1 fruit fly cellular context compared by ENCODE assay signal in the genomic region with DNA sequence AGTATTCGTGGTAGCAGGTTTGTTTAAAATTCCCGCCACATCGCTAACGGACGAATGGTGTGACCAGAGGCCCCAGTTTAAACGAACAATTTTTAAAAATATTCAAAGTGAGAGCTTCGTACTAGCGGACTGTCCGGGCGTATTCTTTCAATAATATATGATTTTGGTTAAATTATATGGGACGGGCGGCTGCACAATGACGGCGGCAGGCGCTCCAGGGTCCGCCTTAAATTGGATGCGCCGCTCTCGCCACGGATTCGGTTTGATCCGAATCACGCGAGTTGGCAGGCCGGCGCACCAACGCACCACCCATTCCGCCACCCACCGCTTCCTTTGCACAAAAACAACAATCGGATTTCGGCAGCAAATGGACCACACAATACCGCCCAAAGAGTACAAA.
TF ChIP-seq lines count a peak whose summit lies in the region.

A gene (plus strand): TSS at position 111 of the 400 bp plus-strand sequence.

TF ChIP-seq in whole organism, embryonic, 481 proteins besides CTCF, POLR2A, EP300 and RAD21 (continued from another document and continues in another):
- peak; percentile 22 for TF ChIP-seq CG7928 (GFP tag; optimal IDR thresholded peaks at IDR 0.05; lab: Kevin White, UChicago)
- no peak for TF ChIP-seq esg (GFP tag; conservative IDR thresholded peaks at IDR 0.05; lab: Robert Waterston, UW)
- peak; percentile 38; the same call in 2 of the 3 replicates for TF ChIP-seq ci (GFP tag; IDR thresholded peaks at IDR 0.05; lab: Robert Waterston, UW)
- no peak for TF ChIP-seq Jarid2 (GFP tag; optimal IDR thresholded peaks at IDR 0.05; lab: Kevin White, UChicago)
- TF ChIP-seq Ada2b (GFP tag; IDR thresholded peaks at IDR 0.05; lab: Robert Waterston, UW) = no peak
- no peak for TF ChIP-seq gsb (GFP tag; IDR thresholded peaks at IDR 0.05; lab: Robert Waterston, UW)
- no peak for TF ChIP-seq CG12071 (GFP tag; optimal IDR thresholded peaks at IDR 0.05; lab: Kevin White, UChicago)
- no peak for TF ChIP-seq ro (GFP tag; IDR thresholded peaks at IDR 0.05; lab: Robert Waterston, UW)
- no peak for TF ChIP-seq CG17328 (GFP tag; IDR thresholded peaks at IDR 0.05; lab: Robert Waterston, UW)
- TF ChIP-seq pb (GFP tag; optimal IDR thresholded peaks at IDR 0.05; lab: Kevin White, UChicago) = no peak
- TF ChIP-seq CG8388 (GFP tag; optimal IDR thresholded peaks at IDR 0.05; lab: Kevin White, UChicago) = no peak
- TF ChIP-seq CG3407 (GFP tag; optimal IDR thresholded peaks at IDR 0.05; lab: Kevin White, UChicago) = no peak
- no peak for TF ChIP-seq CG6765 (GFP tag; optimal IDR thresholded peaks at IDR 0.05; lab: Kevin White, UChicago)
- no peak for TF ChIP-seq Dek (tag; optimal IDR thresholded peaks at IDR 0.05; lab: Kevin White, UChicago)
- TF ChIP-seq Sry-δ (GFP tag; optimal IDR thresholded peaks at IDR 0.05; lab: Kevin White, UChicago) = peak; percentile 58
- TF ChIP-seq Deaf1 (tag; optimal IDR thresholded peaks at IDR 0.05; lab: Kevin White, UChicago) = no peak
- 0 out of 2 replicates have a peak, but pooled peaks have one; percentile 31 for TF ChIP-seq Dref (GFP tag; IDR thresholded peaks at IDR 0.05; lab: Robert Waterston, UW)
- TF ChIP-seq Meics (GFP tag; optimal IDR thresholded peaks at IDR 0.05; lab: Kevin White, UChicago) = no peak
- no peak for TF ChIP-seq tap (tag; optimal IDR thresholded peaks at IDR 0.05; lab: Kevin White, UChicago)
- TF ChIP-seq CG32767 (GFP tag; IDR thresholded peaks at IDR 0.05; lab: Robert Waterston, UW) = no peak
- TF ChIP-seq CG8290 (GFP tag; optimal IDR thresholded peaks at IDR 0.05; lab: Kevin White, UChicago) = no peak
- no peak for TF ChIP-seq CG8290 (tag; optimal IDR thresholded peaks at IDR 0.05; lab: Kevin White, UChicago)
- no peak for TF ChIP-seq CG10431 (GFP tag; optimal IDR thresholded peaks at IDR 0.05; lab: Kevin White, UChicago)
- TF ChIP-seq CG30431 (GFP tag; optimal IDR thresholded peaks at IDR 0.05; lab: Kevin White, UChicago) = no peak
- no peak for TF ChIP-seq CG16779 (GFP tag; IDR thresholded peaks at IDR 0.05; lab: Robert Waterston, UW)
- no peak for TF ChIP-seq CG3163 (GFP tag; optimal IDR thresholded peaks at IDR 0.05; lab: Kevin White, UChicago)
- no peak for TF ChIP-seq CG4854 (GFP tag; optimal IDR thresholded peaks at IDR 0.05; lab: Kevin White, UChicago)
- no peak for TF ChIP-seq Hey (tag; optimal IDR thresholded peaks at IDR 0.05; lab: Kevin White, UChicago)
- no peak for TF ChIP-seq CG17612 (GFP tag; IDR thresholded peaks at IDR 0.05; lab: Robert Waterston, UW)
- TF ChIP-seq CG13123 (GFP tag; optimal IDR thresholded peaks at IDR 0.05; lab: Kevin White, UChicago) = no peak
- no peak for TF ChIP-seq gem (tag; optimal IDR thresholded peaks at IDR 0.05; lab: Kevin White, UChicago)
- peak; percentile 47 for TF ChIP-seq Xbp1 (GFP tag; optimal IDR thresholded peaks at IDR 0.05; lab: Kevin White, UChicago)
- TF ChIP-seq scrt (GFP tag; optimal IDR thresholded peaks at IDR 0.05; lab: Kevin White, UChicago) = no peak
- no peak for TF ChIP-seq gt (GFP tag; IDR thresholded peaks at IDR 0.05; lab: Robert Waterston, UW)
- TF ChIP-seq CG43689 (GFP tag; IDR thresholded peaks at IDR 0.05; lab: Robert Waterston, UW) = no peak
- TF ChIP-seq CG10209 (GFP tag; optimal IDR thresholded peaks at IDR 0.05; lab: Kevin White, UChicago) = no peak
- TF ChIP-seq CG7745 (tag; optimal IDR thresholded peaks at IDR 0.05; lab: Kevin White, UChicago) = no peak
- TF ChIP-seq CG18476 (GFP tag; optimal IDR thresholded peaks at IDR 0.05; lab: Kevin White, UChicago) = no peak
- no peak for TF ChIP-seq CG14014 (GFP tag; IDR thresholded peaks at IDR 0.05; lab: Robert Waterston, UW)
- TF ChIP-seq Rfx (GFP tag; IDR thresholded peaks at IDR 0.05; lab: Robert Waterston, UW) = no peak; the same call in 1 of the 2 replicates
- TF ChIP-seq unc-4 (GFP tag; IDR thresholded peaks at IDR 0.05; lab: Robert Waterston, UW; ENCODE audit: partially characterized antibody) = peak; percentile 49; the same call in 1 of the 2 replicates
- no peak for TF ChIP-seq nerfin-1 (tag; optimal IDR thresholded peaks at IDR 0.05; lab: Kevin White, UChicago)
- TF ChIP-seq dati (GFP tag; IDR thresholded peaks at IDR 0.05; lab: Robert Waterston, UW) = no peak
- no peak for TF ChIP-seq tna (GFP tag; IDR thresholded peaks at IDR 0.05; lab: Robert Waterston, UW; ENCODE audit: partially characterized antibody)
- no peak for TF ChIP-seq croc (GFP tag; conservative IDR thresholded peaks at IDR 0.05; lab: Robert Waterston, UW)
- no peak for TF ChIP-seq dmrt11E (tag; optimal IDR thresholded peaks at IDR 0.05; lab: Kevin White, UChicago)
- peak; percentile 24; the same call in 1 of the 4 replicates for TF ChIP-seq Gug (GFP tag; IDR thresholded peaks at IDR 0.05; lab: Robert Waterston, UW)
- no peak for TF ChIP-seq cg (GFP tag; optimal IDR thresholded peaks at IDR 0.05; lab: Kevin White, UChicago)
- no peak for TF ChIP-seq Trl (optimal IDR thresholded peaks at IDR 0.05; lab: Kevin White, UChicago)
- TF ChIP-seq Trl (GFP tag; optimal IDR thresholded peaks at IDR 0.05; lab: Kevin White, UChicago) = no peak
- no peak for TF ChIP-seq CG15696 (tag; optimal IDR thresholded peaks at IDR 0.05; lab: Kevin White, UChicago)
- TF ChIP-seq sqz (GFP tag; optimal IDR thresholded peaks at IDR 0.05; lab: Kevin White, UChicago) = no peak
- TF ChIP-seq Usf (GFP tag; optimal IDR thresholded peaks at IDR 0.05; lab: Kevin White, UChicago) = no peak
- peak; percentile 45; the same call in 1 of the 3 replicates for TF ChIP-seq CG11560 (tag; IDR thresholded peaks at IDR 0.05; lab: Robert Waterston, UW)
- no peak for TF ChIP-seq odd (GFP tag; optimal IDR thresholded peaks at IDR 0.05; lab: Kevin White, UChicago)
- TF ChIP-seq CG12391 (tag; optimal IDR thresholded peaks at IDR 0.05; lab: Kevin White, UChicago) = peak; percentile 25
- peak; percentile 37 for TF ChIP-seq stwl (tag; optimal IDR thresholded peaks at IDR 0.05; lab: Kevin White, UChicago)
- no peak for TF ChIP-seq CG8944 (GFP tag; optimal IDR thresholded peaks at IDR 0.05; lab: Kevin White, UChicago)
- TF ChIP-seq jing (GFP tag; optimal IDR thresholded peaks at IDR 0.05; lab: Kevin White, UChicago) = no peak
- TF ChIP-seq CG12104 (GFP tag; optimal IDR thresholded peaks at IDR 0.05; lab: Kevin White, UChicago) = no peak
- TF ChIP-seq pros (GFP tag; optimal IDR thresholded peaks at IDR 0.05; lab: Kevin White, UChicago) = no peak
- no peak for TF ChIP-seq CG8924 (tag; optimal IDR thresholded peaks at IDR 0.05; lab: Kevin White, UChicago)
- TF ChIP-seq bbx (GFP tag; IDR thresholded peaks at IDR 0.05; lab: Robert Waterston, UW; ENCODE audit: partially characterized antibody) = peak; percentile 22; the same call in 1 of the 2 replicates
- no peak for TF ChIP-seq CG15479 (GFP tag; optimal IDR thresholded peaks at IDR 0.05; lab: Kevin White, UChicago)
- TF ChIP-seq mld (GFP tag; IDR thresholded peaks at IDR 0.05; lab: Robert Waterston, UW; ENCODE audit: partially characterized antibody) = no peak
- TF ChIP-seq CG10979 (tag; optimal IDR thresholded peaks at IDR 0.05; lab: Kevin White, UChicago) = no peak
- TF ChIP-seq CG13287 (GFP tag; IDR thresholded peaks at IDR 0.05; lab: Robert Waterston, UW; ENCODE audit: partially characterized antibody) = peak; percentile 62
- TF ChIP-seq gro (GFP tag; optimal IDR thresholded peaks at IDR 0.05; lab: Kevin White, UChicago) = no peak
- no peak for TF ChIP-seq B-H1 (GFP tag; IDR thresholded peaks at IDR 0.05; lab: Robert Waterston, UW)
- no peak for TF ChIP-seq eve (GFP tag; optimal IDR thresholded peaks at IDR 0.05; lab: Kevin White, UChicago)
- TF ChIP-seq CG6272 (GFP tag; IDR thresholded peaks at IDR 0.05; lab: Robert Waterston, UW) = peak; percentile 38
- no peak for TF ChIP-seq onecut (GFP tag; IDR thresholded peaks at IDR 0.05; lab: Robert Waterston, UW)
- TF ChIP-seq D19B (GFP tag; optimal IDR thresholded peaks at IDR 0.05; lab: Kevin White, UChicago) = no peak
- TF ChIP-seq Hmr (GFP tag; optimal IDR thresholded peaks at IDR 0.05; lab: Kevin White, UChicago) = no peak
- TF ChIP-seq Dip2 (GFP tag; IDR thresholded peaks at IDR 0.05; lab: Robert Waterston, UW) = no peak
- no peak for TF ChIP-seq CG6254 (GFP tag; optimal IDR thresholded peaks at IDR 0.05; lab: Kevin White, UChicago)
- TF ChIP-seq ato (GFP tag; IDR thresholded peaks at IDR 0.05; lab: Robert Waterston, UW; ENCODE audit: partially characterized antibody) = no peak; the same call in 1 of the 2 replicates
- TF ChIP-seq Hr3 (GFP tag; optimal IDR thresholded peaks at IDR 0.05; lab: Kevin White, UChicago) = no peak
- no peak for TF ChIP-seq CG4730 (GFP tag; IDR thresholded peaks at IDR 0.05; lab: Robert Waterston, UW)
- TF ChIP-seq CG7271 (tag; optimal IDR thresholded peaks at IDR 0.05; lab: Kevin White, UChicago) = no peak
- peak; percentile 17 for TF ChIP-seq CG33213 (GFP tag; optimal IDR thresholded peaks at IDR 0.05; lab: Kevin White, UChicago)
- no peak for TF ChIP-seq Ravus (GFP tag; IDR thresholded peaks at IDR 0.05; lab: Robert Waterston, UW)
- peak; percentile 58 for TF ChIP-seq CG14710 (tag; optimal IDR thresholded peaks at IDR 0.05; lab: Kevin White, UChicago)
- peak; percentile 56 for TF ChIP-seq CoRest (tag; optimal IDR thresholded peaks at IDR 0.05; lab: Kevin White, UChicago)
- no peak for TF ChIP-seq kni (GFP tag; optimal IDR thresholded peaks at IDR 0.05; lab: Kevin White, UChicago)
- TF ChIP-seq Dip3 (GFP tag; optimal IDR thresholded peaks at IDR 0.05; lab: Kevin White, UChicago) = no peak
- no peak for TF ChIP-seq CG34376 (GFP tag; optimal IDR thresholded peaks at IDR 0.05; lab: Kevin White, UChicago)
- TF ChIP-seq ab (GFP tag; optimal IDR thresholded peaks at IDR 0.05; lab: Kevin White, UChicago) = no peak
- TF ChIP-seq CG13894 (tag; optimal IDR thresholded peaks at IDR 0.05; lab: Kevin White, UChicago) = no peak
- TF ChIP-seq Mad (GFP tag; optimal IDR thresholded peaks at IDR 0.05; lab: Kevin White, UChicago) = no peak
- TF ChIP-seq repo (GFP tag; optimal IDR thresholded peaks at IDR 0.05; lab: Kevin White, UChicago) = no peak
- TF ChIP-seq jigr1 (GFP tag; IDR thresholded peaks at IDR 0.05; lab: Robert Waterston, UW) = no peak
- TF ChIP-seq slp2 (GFP tag; optimal IDR thresholded peaks at IDR 0.05; lab: Kevin White, UChicago) = no peak
- no peak for TF ChIP-seq CG17361 (GFP tag; IDR thresholded peaks at IDR 0.05; lab: Robert Waterston, UW)
- no peak for TF ChIP-seq maf-S (GFP tag; optimal IDR thresholded peaks at IDR 0.05; lab: Kevin White, UChicago)
- no peak for TF ChIP-seq CG6813 (GFP tag; optimal IDR thresholded peaks at IDR 0.05; lab: Kevin White, UChicago)
- TF ChIP-seq CG1603 (tag; optimal IDR thresholded peaks at IDR 0.05; lab: Kevin White, UChicago) = peak; percentile 65
- TF ChIP-seq zf30C (GFP tag; optimal IDR thresholded peaks at IDR 0.05; lab: Kevin White, UChicago) = no peak
- no peak for TF ChIP-seq CG11723 (GFP tag; optimal IDR thresholded peaks at IDR 0.05; lab: Kevin White, UChicago)
- TF ChIP-seq CG12942 (GFP tag; optimal IDR thresholded peaks at IDR 0.05; lab: Kevin White, UChicago) = no peak
- no peak for TF ChIP-seq al (GFP tag; IDR thresholded peaks at IDR 0.05; lab: Robert Waterston, UW)
- peak; percentile 54 for TF ChIP-seq Aef1 (GFP tag; IDR thresholded peaks at IDR 0.05; lab: Robert Waterston, UW)
- TF ChIP-seq MTF-1 (GFP tag; optimal IDR thresholded peaks at IDR 0.05; lab: Kevin White, UChicago; ENCODE audit: borderline replicate concordance) = no peak
- no peak for TF ChIP-seq bigmax (GFP tag; optimal IDR thresholded peaks at IDR 0.05; lab: Kevin White, UChicago)
- no peak for TF ChIP-seq disco-r (GFP tag; optimal IDR thresholded peaks at IDR 0.05; lab: Kevin White, UChicago)
- TF ChIP-seq CG10321 (GFP tag; IDR thresholded peaks at IDR 0.05; lab: Robert Waterston, UW) = no peak
- TF ChIP-seq gfzf (GFP tag; optimal IDR thresholded peaks at IDR 0.05; lab: Kevin White, UChicago) = peak; percentile 83
- no peak for TF ChIP-seq sima (GFP tag; optimal IDR thresholded peaks at IDR 0.05; lab: Kevin White, UChicago)
- no peak for TF ChIP-seq caup (GFP tag; optimal IDR thresholded peaks at IDR 0.05; lab: Kevin White, UChicago; ENCODE audit: severe bottlenecking)
- no peak for TF ChIP-seq Ets65A (GFP tag; lab: Kevin White, UChicago)
- peak; percentile 71 for TF ChIP-seq Dll (GFP tag; IDR thresholded peaks at IDR 0.05; lab: Robert Waterston, UW; ENCODE audit: partially characterized antibody)
- peak; percentile 41 for TF ChIP-seq CG12659 (GFP tag; optimal IDR thresholded peaks at IDR 0.05; lab: Kevin White, UChicago)
- TF ChIP-seq Fer1 (GFP tag; optimal IDR thresholded peaks at IDR 0.05; lab: Kevin White, UChicago) = no peak
- no peak for TF ChIP-seq fd64A (GFP tag; optimal IDR thresholded peaks at IDR 0.05; lab: Kevin White, UChicago)
- TF ChIP-seq cad (GFP tag; optimal IDR thresholded peaks at IDR 0.05; lab: Kevin White, UChicago) = no peak
- TF ChIP-seq CG6654 (GFP tag; optimal IDR thresholded peaks at IDR 0.05; lab: Kevin White, UChicago) = no peak
- TF ChIP-seq YL-1 (GFP tag; optimal IDR thresholded peaks at IDR 0.05; lab: Kevin White, UChicago) = peak; percentile 31
- no peak for TF ChIP-seq rib (GFP tag; IDR thresholded peaks at IDR 0.05; lab: Robert Waterston, UW)
- peak; percentile 99 for TF ChIP-seq trem (tag; optimal IDR thresholded peaks at IDR 0.05; lab: Kevin White, UChicago)
- TF ChIP-seq CG10959 (GFP tag; IDR thresholded peaks at IDR 0.05; lab: Robert Waterston, UW) = no peak
- TF ChIP-seq Hsf (GFP tag; optimal IDR thresholded peaks at IDR 0.05; lab: Kevin White, UChicago) = peak; percentile 23
- TF ChIP-seq CG8089 (GFP tag; optimal IDR thresholded peaks at IDR 0.05; lab: Kevin White, UChicago) = no peak
- TF ChIP-seq CG7839 (tag; optimal IDR thresholded peaks at IDR 0.05; lab: Kevin White, UChicago) = no peak
- TF ChIP-seq ara (GFP tag; IDR thresholded peaks at IDR 0.05; lab: Robert Waterston, UW) = no peak
- TF ChIP-seq CG6791 (GFP tag; IDR thresholded peaks at IDR 0.05; lab: Robert Waterston, UW; ENCODE audit: partially characterized antibody) = no peak
- TF ChIP-seq ftz-f1 (GFP tag; optimal IDR thresholded peaks at IDR 0.05; lab: Kevin White, UChicago) = no peak
- no peak for TF ChIP-seq pan (optimal IDR thresholded peaks at IDR 0.05; lab: Kevin White, UChicago)
- TF ChIP-seq pan (GFP tag; optimal IDR thresholded peaks at IDR 0.05 in 1 of 2, IDR thresholded peaks at IDR 0.05 in 1 of 2) = no peak
- TF ChIP-seq chif (GFP tag; optimal IDR thresholded peaks at IDR 0.05; lab: Kevin White, UChicago) = peak in 1 of 2 experiments; percentile 25
- no peak for TF ChIP-seq CG10147 (GFP tag; optimal IDR thresholded peaks at IDR 0.05; lab: Kevin White, UChicago)
- no peak for TF ChIP-seq org-1 (GFP tag; optimal IDR thresholded peaks at IDR 0.05; lab: Kevin White, UChicago)
- no peak for TF ChIP-seq Atf3 (GFP tag; optimal IDR thresholded peaks at IDR 0.05; lab: Kevin White, UChicago)
